Worm (Caenorhabditis elegans): ENCODE measurements around the gene Y75B7B.1.

The Y75B7B.1 gene

DNA sequence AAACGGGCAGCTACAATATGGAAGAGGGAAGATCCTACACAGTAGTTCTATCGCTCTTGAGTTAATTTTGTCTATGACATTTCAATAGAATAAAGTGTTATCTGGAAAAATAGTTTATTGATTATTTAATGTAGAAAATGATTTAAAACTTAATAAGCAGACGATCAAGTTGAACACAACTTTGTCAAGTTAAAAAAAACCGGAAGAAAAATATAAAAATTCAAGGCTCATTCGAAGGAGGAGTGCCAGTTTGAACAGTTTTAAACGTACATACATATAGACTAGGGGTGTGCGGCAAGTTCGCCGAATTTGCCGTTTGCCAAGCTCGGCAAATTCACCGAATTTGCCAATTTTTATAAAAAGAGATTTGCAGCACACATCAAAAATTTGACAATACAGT, 28.5 kb downstream of the Y75B7B.1 start, which contains the start of gene egl-2:
TSS of gene egl-2 (minus strand) at position 101 of the 400 bp plus-strand sequence.
- TF ChIP-seq ceh-36 (tag; optimal IDR thresholded peaks at IDR 0.05), result no peak
- no peak for TF ChIP-seq ama-1 (optimal IDR thresholded peaks at IDR 0.05)
- TF ChIP-seq ceh-13 (GFP tag; optimal IDR thresholded peaks at IDR 0.05), result no peak
- TF ChIP-seq tbx-11 (GFP tag; IDR thresholded peaks at IDR 0.05), result no peak

DNA sequence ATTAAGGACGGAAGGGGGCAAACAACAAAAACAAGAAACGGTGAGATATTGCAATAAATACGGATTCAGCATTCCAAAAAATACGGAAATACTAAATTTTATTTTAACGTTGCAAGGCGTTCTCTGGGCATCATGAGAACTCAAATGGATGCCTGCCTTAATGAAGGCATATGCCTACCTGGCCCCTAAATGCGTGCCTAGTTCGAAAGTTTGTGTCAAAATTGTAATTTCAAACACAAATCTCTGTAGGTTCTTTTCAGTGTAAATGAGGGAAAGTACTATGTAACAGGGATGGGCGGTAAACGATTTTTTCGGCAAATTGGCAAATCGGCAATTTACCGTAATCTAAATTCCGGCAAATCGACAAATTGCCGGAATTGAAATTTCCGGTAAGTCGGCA, 31.4 kb downstream of the Y75B7B.1 start:
- TF ChIP-seq ceh-36 (tag; optimal IDR thresholded peaks at IDR 0.05), result no peak
- no peak for TF ChIP-seq flt-1 (GFP tag; IDR thresholded peaks at IDR 0.05)
- no peak for TF ChIP-seq ets-7 (tag; optimal IDR thresholded peaks at IDR 0.05)
- TF ChIP-seq pes-1 (GFP tag; IDR thresholded peaks at IDR 0.05), result no peak
- no peak for TF ChIP-seq aly-1 (tag; optimal IDR thresholded peaks at IDR 0.05)
- no peak for TF ChIP-seq B0310.2 (tag; optimal IDR thresholded peaks at IDR 0.05)
- TF ChIP-seq hnd-1 (tag; optimal IDR thresholded peaks at IDR 0.05), result no peak
- TF ChIP-seq ama-1 (optimal IDR thresholded peaks at IDR 0.05), result no peak
- no peak for TF ChIP-seq tra-4 (tag; optimal IDR thresholded peaks at IDR 0.05)
- TF ChIP-seq hmbx-1 (tag; optimal IDR thresholded peaks at IDR 0.05), result no peak
- no peak for TF ChIP-seq sea-1 (GFP tag; conservative IDR thresholded peaks at IDR 0.05)
- no peak for TF ChIP-seq F13C5.2 (tag; optimal IDR thresholded peaks at IDR 0.05)
- TF ChIP-seq tbx-11 (GFP tag; IDR thresholded peaks at IDR 0.05), result no peak
- TF ChIP-seq ceh-13 (GFP tag; optimal IDR thresholded peaks at IDR 0.05), result no peak
- no peak for TF ChIP-seq tbx-37 (GFP tag; conservative IDR thresholded peaks at IDR 0.05)
- no peak for TF ChIP-seq scrt-1 (GFP tag; IDR thresholded peaks at IDR 0.05)
- no peak for TF ChIP-seq hmg-4 (GFP tag; optimal IDR thresholded peaks at IDR 0.05)

DNA sequence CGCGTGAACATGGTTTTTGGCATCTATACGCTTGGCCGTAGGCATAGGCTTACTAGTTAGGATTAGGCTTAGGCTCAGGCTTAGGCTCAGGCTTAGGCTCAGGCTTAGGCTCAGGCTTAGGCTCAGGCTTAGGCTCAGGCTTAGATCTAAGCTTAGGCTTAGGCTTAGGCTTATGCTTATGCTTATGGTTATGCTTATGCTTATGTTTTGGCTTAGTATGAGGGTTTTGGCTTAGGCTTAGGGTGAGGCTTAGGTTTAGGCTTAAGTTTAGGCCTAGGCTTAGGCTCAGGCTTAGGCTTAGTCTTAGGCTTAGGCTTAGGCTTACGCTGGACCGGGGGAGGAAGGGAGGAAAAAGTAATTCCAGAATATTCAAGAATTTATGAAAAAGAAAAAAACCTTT, 35.1 kb downstream of the Y75B7B.1 start:
- no peak for TF ChIP-seq sea-1 (GFP tag; conservative IDR thresholded peaks at IDR 0.05)
- peak; percentile 63 for TF ChIP-seq ceh-36 (tag; optimal IDR thresholded peaks at IDR 0.05)

DNA sequence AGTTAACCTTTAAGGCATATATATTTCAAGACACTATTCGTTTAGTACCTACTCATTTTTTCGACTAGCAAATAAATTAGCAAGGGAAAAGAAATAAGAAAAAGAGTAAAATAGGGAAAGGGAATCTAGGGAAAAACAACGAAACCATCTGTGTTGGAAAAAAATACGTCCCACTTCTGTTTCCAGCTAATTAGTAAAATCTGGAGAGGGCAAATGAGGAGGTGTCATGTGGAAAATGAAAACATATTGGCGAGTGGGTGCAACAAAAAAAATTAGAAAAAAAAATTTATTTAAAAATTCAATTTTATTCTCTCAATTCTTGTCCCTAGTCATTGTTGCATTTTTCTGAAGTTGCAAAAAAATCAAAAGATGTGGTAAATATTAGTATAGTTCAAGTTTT, 37.0 kb downstream of the Y75B7B.1 start:
- TF ChIP-seq hmbx-1 (tag; optimal IDR thresholded peaks at IDR 0.05) (no peak), ceh-13 (GFP tag; optimal IDR thresholded peaks at IDR 0.05) (no peak), ama-1 (optimal IDR thresholded peaks at IDR 0.05) (no peak), scrt-1 (GFP tag; IDR thresholded peaks at IDR 0.05) (no peak)

DNA sequence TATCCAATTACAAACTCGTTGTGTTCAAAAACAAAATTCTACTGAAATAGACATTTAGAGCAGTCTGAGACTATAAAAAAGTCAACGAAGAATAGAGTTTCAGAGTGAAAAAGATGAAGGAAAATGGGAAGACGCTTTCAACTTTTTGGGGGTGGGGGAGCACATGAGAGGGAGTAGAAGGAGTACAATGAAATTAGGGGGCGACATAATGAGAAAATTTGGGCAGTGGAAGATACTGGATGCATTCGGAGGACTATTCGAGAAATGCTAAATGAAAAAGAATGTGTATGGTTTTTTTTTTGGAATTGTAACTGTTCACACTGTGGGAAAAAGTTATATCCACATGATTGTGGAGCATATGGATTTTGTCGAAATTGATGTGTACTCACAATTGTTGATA, 42.6 kb downstream of the Y75B7B.1 start:
- no peak for TF ChIP-seq aly-1 (tag; optimal IDR thresholded peaks at IDR 0.05)
- no peak for TF ChIP-seq ets-7 (tag; optimal IDR thresholded peaks at IDR 0.05)
- TF ChIP-seq flt-1 (GFP tag; IDR thresholded peaks at IDR 0.05), result no peak
- no peak for TF ChIP-seq ceh-36 (tag; optimal IDR thresholded peaks at IDR 0.05)
- TF ChIP-seq ama-1 (optimal IDR thresholded peaks at IDR 0.05), result no peak
- TF ChIP-seq scrt-1 (GFP tag; IDR thresholded peaks at IDR 0.05), result no peak
- TF ChIP-seq F13C5.2 (tag; optimal IDR thresholded peaks at IDR 0.05), result no peak
- no peak for TF ChIP-seq sea-1 (GFP tag; conservative IDR thresholded peaks at IDR 0.05)
- TF ChIP-seq B0310.2 (tag; optimal IDR thresholded peaks at IDR 0.05), result no peak
- no peak for TF ChIP-seq ceh-13 (GFP tag; optimal IDR thresholded peaks at IDR 0.05)

DNA sequence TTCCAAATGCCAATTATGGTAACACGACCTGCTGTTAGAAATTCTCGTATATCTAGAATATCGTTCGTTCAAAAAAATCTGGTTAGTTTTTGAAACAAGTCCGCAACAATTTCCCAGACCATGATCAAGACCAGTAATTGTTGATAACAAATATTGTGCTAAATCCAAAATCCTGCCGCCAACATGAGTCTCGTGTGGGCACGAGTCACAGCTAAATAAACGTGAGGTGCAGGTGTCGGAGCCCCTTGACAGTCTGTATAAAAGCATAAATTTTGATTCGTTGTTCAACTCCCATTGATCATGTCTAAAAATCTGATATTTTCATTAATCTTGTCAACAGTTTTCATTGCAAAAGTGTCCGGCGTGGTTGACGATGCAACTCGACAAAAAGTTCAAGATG, 44.1 kb downstream of the Y75B7B.1 start, which contains the start of gene F16B3.2:
TSS of gene F16B3.2 (plus strand) at position 301 of the 400 bp plus-strand sequence.
- TF ChIP-seq ceh-36 (tag; optimal IDR thresholded peaks at IDR 0.05), result no peak

DNA sequence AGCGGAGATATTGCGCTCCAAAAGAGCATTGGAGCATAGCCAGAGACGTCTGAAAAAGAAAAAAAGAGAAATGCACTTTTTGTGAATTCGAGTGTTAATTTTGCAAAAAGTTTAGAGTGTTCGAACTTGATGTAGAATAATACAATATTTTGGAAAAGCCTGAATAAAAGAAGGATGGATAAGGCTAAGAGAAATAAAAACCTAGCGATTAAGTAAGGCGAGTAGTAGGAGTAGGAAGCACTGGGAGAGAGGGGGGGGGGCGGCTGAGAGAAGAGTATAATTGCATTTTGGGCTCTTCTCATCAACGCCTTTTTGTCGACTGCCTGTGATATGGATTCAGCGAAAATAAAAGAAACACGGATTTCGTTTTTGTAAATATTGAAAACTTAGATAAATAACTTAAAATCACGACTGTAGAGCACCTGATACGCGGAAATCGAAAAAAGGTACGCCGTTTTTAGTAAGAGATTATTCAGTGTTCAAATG, 47.2 kb downstream of the Y75B7B.1 start, which contains the start of gene F16B3.3:
TSS of gene F16B3.3 (minus strand) at position 51 of the 486 bp plus-strand sequence.
- TF ChIP-seq pes-1 (GFP tag; IDR thresholded peaks at IDR 0.05) (no peak), tbx-37 (GFP tag; conservative IDR thresholded peaks at IDR 0.05) (no peak), tra-4 (tag; optimal IDR thresholded peaks at IDR 0.05) (no peak), tbx-11 (GFP tag; IDR thresholded peaks at IDR 0.05) (no peak), aly-1 (tag; optimal IDR thresholded peaks at IDR 0.05) (no peak), ceh-13 (GFP tag; optimal IDR thresholded peaks at IDR 0.05) (no peak), sea-1 (GFP tag; conservative IDR thresholded peaks at IDR 0.05) (no peak), scrt-1 (GFP tag; IDR thresholded peaks at IDR 0.05) (no peak), F13C5.2 (tag; optimal IDR thresholded peaks at IDR 0.05) (no peak), ama-1 (optimal IDR thresholded peaks at IDR 0.05) (no peak), hmbx-1 (tag; optimal IDR thresholded peaks at IDR 0.05) (no peak), B0310.2 (tag; optimal IDR thresholded peaks at IDR 0.05) (no peak), hmg-4 (GFP tag; optimal IDR thresholded peaks at IDR 0.05) (no peak), flt-1 (GFP tag; IDR thresholded peaks at IDR 0.05) (no peak), ets-7 (tag; optimal IDR thresholded peaks at IDR 0.05) (no peak), hnd-1 (tag; optimal IDR thresholded peaks at IDR 0.05) (no peak), ceh-36 (tag; optimal IDR thresholded peaks at IDR 0.05) (no peak)

DNA sequence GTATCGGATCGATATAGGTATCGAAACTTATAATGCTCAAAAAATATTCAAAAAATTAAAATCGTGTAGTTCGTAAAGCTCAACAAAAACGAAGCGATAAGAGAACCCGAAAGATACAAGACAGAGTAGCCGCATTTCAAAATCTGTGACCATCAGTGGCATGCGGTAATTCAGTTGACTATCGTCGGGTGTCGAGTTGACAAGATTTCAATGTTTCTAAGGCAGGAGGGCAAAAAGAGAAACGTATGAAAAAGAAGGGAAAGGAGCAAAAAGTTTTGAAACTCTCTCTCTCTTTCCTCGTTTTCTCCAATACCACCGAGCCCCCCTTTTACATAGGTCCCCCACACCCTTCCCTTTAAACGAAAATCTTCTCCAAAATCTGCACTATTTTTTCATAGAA, 51.1 kb downstream of the Y75B7B.1 start:
- TF ChIP-seq sea-1 (GFP tag; conservative IDR thresholded peaks at IDR 0.05), result no peak
- no peak for TF ChIP-seq ama-1 (optimal IDR thresholded peaks at IDR 0.05)
- TF ChIP-seq scrt-1 (GFP tag; IDR thresholded peaks at IDR 0.05), result no peak
- no peak for TF ChIP-seq flt-1 (GFP tag; IDR thresholded peaks at IDR 0.05)
- TF ChIP-seq tbx-11 (GFP tag; IDR thresholded peaks at IDR 0.05), result no peak

Measured in whole organism, early embryonic.